Fruit fly (Drosophila melanogaster) whole organism, embryonic: ENCODE results near the gene Tis11.
A peak's percentile ranks its signal among the peaks of the same experiment; 100 is the strongest.

ENCODE experiments used
- CG10321 ChIP-seq: fragments of 200-800 bp; sonication (Bioruptor generic); IDR thresholded peaks from 2 replicates; pipeline ENCODE4 v1.3.6; 2022; ENCODE audit warnings: missing biosample characterization, missing genetic modification characterization
- CG11085 ChIP-seq: fragments of 200-800 bp; sonication (Bioruptor generic); IDR thresholded peaks from 2 replicates; pipeline ENCODE4 v1.3.6; 2022; ENCODE audit warnings: missing biosample characterization, missing genetic modification characterization
- CG11723 ChIP-seq: fragments of 200-800 bp; sonication (Bioruptor generic); optimal IDR thresholded peaks from 2 replicates; lab custom pipeline; 2017; ENCODE audit warnings: missing biosample characterization, mild to moderate bottlenecking, missing genetic modification characterization
- CG12104 ChIP-seq: fragments of 200-800 bp; sonication (Bioruptor generic); optimal IDR thresholded peaks from 3 replicates; lab custom pipeline; 2016; ENCODE audit warnings: missing biosample characterization, missing genetic modification characterization
- CG14441 ChIP-seq: fragments of 200-800 bp; sonication (Bioruptor generic); IDR thresholded peaks from 2 replicates; pipeline ENCODE4 v1.3.6; 2022; ENCODE audit warnings: missing biosample characterization, missing genetic modification characterization
- CG15601 ChIP-seq: fragments of 200-800 bp; sonication (Bioruptor generic); optimal IDR thresholded peaks from 3 replicates; lab custom pipeline; 2019; ENCODE audit warnings: missing biosample characterization, mild to moderate bottlenecking, missing genetic modification characterization, moderate library complexity
- CG17359 ChIP-seq: fragments of 200-800 bp; sonication (Bioruptor generic); optimal IDR thresholded peaks from 3 replicates; lab custom pipeline; 2018; ENCODE audit warnings: missing biosample characterization, mild to moderate bottlenecking, missing genetic modification characterization, moderate library complexity
- CG18262 ChIP-seq: fragments of 200-800 bp; optimal IDR thresholded peaks from 3 replicates; lab custom pipeline; 2019; ENCODE audit warnings: missing biosample characterization, mild to moderate bottlenecking, missing genetic modification characterization, moderate library complexity
- CG18619 ChIP-seq: fragments of 200-800 bp; sonication (Bioruptor generic); optimal IDR thresholded peaks from 3 replicates; lab custom pipeline; 2017; ENCODE audit warnings: missing biosample characterization, mild to moderate bottlenecking, missing genetic modification characterization
- CG18764 ChIP-seq: fragments of 200-800 bp; sonication (Bioruptor generic); optimal IDR thresholded peaks from 3 replicates; lab custom pipeline; 2016; ENCODE audit warnings: missing biosample characterization, missing genetic modification characterization
- CG2712 ChIP-seq: fragments of 200-800 bp; optimal IDR thresholded peaks from 3 replicates; lab custom pipeline; 2019; ENCODE audit warnings: missing biosample characterization, mild to moderate bottlenecking, missing genetic modification characterization, moderate library complexity
- CG4360 ChIP-seq: fragments of 200-800 bp; sonication (Bioruptor generic); IDR thresholded peaks from 2 replicates; pipeline ENCODE4 v1.3.6; 2022; ENCODE audit warnings: missing biosample characterization, missing genetic modification characterization
- CG6175 ChIP-seq: fragments of 200-800 bp; sonication (Bioruptor generic); IDR thresholded peaks from 3 replicates; pipeline ENCODE4 v1.3.6; 2022; ENCODE audit warnings: missing biosample characterization, missing genetic modification characterization
- CG7839 ChIP-seq: fragments of 200-800 bp; sonication (Bioruptor generic); optimal IDR thresholded peaks from 3 replicates; lab custom pipeline; 2018; ENCODE audit warnings: missing biosample characterization, mild to moderate bottlenecking, missing genetic modification characterization, moderate library complexity
- CG8478 ChIP-seq: fragments of >200 bp; optimal IDR thresholded peaks from 2 replicates; lab custom pipeline; 2018
- CG8924 ChIP-seq: fragments of 200-800 bp; optimal IDR thresholded peaks from 3 replicates; lab custom pipeline; 2019; ENCODE audit warnings: missing biosample characterization, mild to moderate bottlenecking, missing genetic modification characterization, moderate library complexity
- CG8944 ChIP-seq: fragments of 200-800 bp; sonication (Bioruptor generic); optimal IDR thresholded peaks from 3 replicates; lab custom pipeline; 2016; ENCODE audit warnings: missing biosample characterization, missing genetic modification characterization
- Camta ChIP-seq: fragments of 200-800 bp; sonication (Bioruptor generic); optimal IDR thresholded peaks from 2 replicates; lab custom pipeline; 2016; ENCODE audit warnings: missing biosample characterization, missing genetic modification characterization
- D ChIP-seq, 2 experiments: fragments of 200-800 bp in 1 of 2; fragments of >200 bp in 1 of 2; sonication (Bioruptor generic) in 1 of 2; optimal IDR thresholded peaks; 2 replicates in 1 of 2; 3 replicates in 1 of 2; lab custom pipeline; 2017; ENCODE audit warnings: mild to moderate bottlenecking in 1 of 2, missing biosample characterization in 1 of 2, missing genetic modification characterization in 1 of 2, missing genetic modification reagents in 1 of 2
- Drgx ChIP-seq: fragments of 200-800 bp; sonication (Bioruptor generic); IDR thresholded peaks from 2 replicates; pipeline ENCODE4 v1.3.6; 2022; ENCODE audit warnings: missing biosample characterization, missing genetic modification characterization
- Mad ChIP-seq: fragments of 200-800 bp; sonication (Bioruptor generic); optimal IDR thresholded peaks from 2 replicates; lab custom pipeline; 2016; ENCODE audit warnings: missing biosample characterization, missing genetic modification characterization
- Med ChIP-seq: fragments of 200-800 bp; sonication (Bioruptor generic); peaks from one replicate; lab custom pipeline; 2016; ENCODE audit warnings: missing biosample characterization, missing genetic modification characterization, mild to moderate bottlenecking, inconsistent platforms, moderate library complexity
- Mrtf ChIP-seq: fragments of 200-800 bp; sonication (Bioruptor generic); IDR thresholded peaks from 3 replicates; pipeline ENCODE4 v1.3.6; 2022; ENCODE audit warnings: missing biosample characterization, missing genetic modification characterization
- NC2α ChIP-seq: fragments of 200-800 bp; sonication (Bioruptor generic); optimal IDR thresholded peaks from 2 replicates; lab custom pipeline; 2016; ENCODE audit warnings: missing biosample characterization, missing genetic modification characterization
- Nf-YB ChIP-seq: fragments of 200-800 bp; sonication (Bioruptor generic); optimal IDR thresholded peaks from 3 replicates; lab custom pipeline; 2019; ENCODE audit warnings: missing biosample characterization, mild to moderate bottlenecking, missing genetic modification characterization, moderate library complexity
- Pdp1 ChIP-seq, 2 experiments: fragments of 200-800 bp; sonication (Bioruptor generic); optimal IDR thresholded peaks; 3 replicates each; lab custom pipeline; 2016; ENCODE audit warnings: missing biosample characterization in 2 of 2, missing genetic modification characterization in 2 of 2, mild to moderate bottlenecking in 1 of 2, moderate library complexity in 1 of 2
- Sox102F ChIP-seq: fragments of 200-800 bp; sonication (Bioruptor generic); optimal IDR thresholded peaks from 2 replicates; lab custom pipeline; 2018; ENCODE audit warnings: missing biosample characterization, mild to moderate bottlenecking, missing genetic modification characterization, moderate library complexity
- Ssrp ChIP-seq: fragments of 200-800 bp; sonication (Bioruptor generic); optimal IDR thresholded peaks from 2 replicates; lab custom pipeline; 2018; ENCODE audit warnings: missing biosample characterization, mild to moderate bottlenecking, missing genetic modification characterization, moderate library complexity
- Vsx1 ChIP-seq: fragments of 200-800 bp; sonication (Bioruptor generic); optimal IDR thresholded peaks from 2 replicates; lab custom pipeline; 2017; ENCODE audit warnings: missing biosample characterization, mild to moderate bottlenecking, missing genetic modification characterization, missing genetic modification reagents
- bigmax ChIP-seq: fragments of 200-800 bp; sonication (Bioruptor generic); optimal IDR thresholded peaks from 2 replicates; lab custom pipeline; 2018; ENCODE audit warnings: missing biosample characterization, mild to moderate bottlenecking, missing genetic modification characterization
- cas ChIP-seq: fragments of 200-800 bp; sonication (Bioruptor generic); IDR thresholded peaks from 2 replicates; pipeline ENCODE4 v1.3.6; 2022; ENCODE audit warnings: missing biosample characterization, missing genetic modification characterization
- cg ChIP-seq: fragments of 200-800 bp; sonication (Bioruptor generic); optimal IDR thresholded peaks from 3 replicates; lab custom pipeline; 2019; ENCODE audit warnings: missing biosample characterization, mild to moderate bottlenecking, missing genetic modification characterization, moderate library complexity
- da ChIP-seq: fragments of 200-800 bp; sonication (Bioruptor generic); optimal IDR thresholded peaks from 2 replicates; lab custom pipeline; 2016; ENCODE audit warnings: missing biosample characterization, missing genetic modification characterization
- dan ChIP-seq: fragments of 200-800 bp; sonication (Bioruptor generic); IDR thresholded peaks from 2 replicates; pipeline ENCODE4 v1.3.6; 2022; ENCODE audit warnings: missing biosample characterization, missing genetic modification characterization
- dati ChIP-seq: fragments of 200-800 bp; sonication (Bioruptor generic); IDR thresholded peaks from 2 replicates; pipeline ENCODE4 v1.3.6; 2022; ENCODE audit warnings: missing biosample characterization, missing genetic modification characterization
- dm ChIP-seq: fragments of 200-800 bp; sonication (Bioruptor generic); optimal IDR thresholded peaks from 3 replicates; lab custom pipeline; 2016; ENCODE audit warnings: missing biosample characterization, missing genetic modification characterization
- fru ChIP-seq: fragments of >200 bp; optimal IDR thresholded peaks from 2 replicates; lab custom pipeline; 2017
- ftz-f1 ChIP-seq: fragments of 200-800 bp; sonication (Bioruptor generic); optimal IDR thresholded peaks from 2 replicates; lab custom pipeline; 2016; ENCODE audit warnings: missing biosample characterization, missing genetic modification characterization
- gro ChIP-seq: fragments of 200-800 bp; sonication (Bioruptor generic); optimal IDR thresholded peaks from 2 replicates; lab custom pipeline; 2016; ENCODE audit warnings: missing biosample characterization, missing genetic modification characterization
- ind ChIP-seq: fragments of 200-800 bp; sonication (Bioruptor generic); optimal IDR thresholded peaks from 3 replicates; lab custom pipeline; 2016; ENCODE audit warnings: missing biosample characterization, missing genetic modification characterization
- lab ChIP-seq: fragments of 200-800 bp; sonication (Bioruptor generic); optimal IDR thresholded peaks from 3 replicates; lab custom pipeline; 2017; ENCODE audit warnings: missing biosample characterization, missing genetic modification characterization, mild to moderate bottlenecking, moderate library complexity, missing genetic modification reagents
- lola ChIP-seq, 3 experiments: fragments of >200 bp in 2 of 3; fragments of 200-800 bp in 1 of 3; sonication (Bioruptor generic) in 1 of 3; optimal IDR thresholded peaks; 2 replicates each; lab custom pipeline; 2017 to 2019; ENCODE audit warnings: missing biosample characterization in 3 of 3, missing genetic modification characterization in 3 of 3, mild to moderate bottlenecking in 1 of 3, moderate library complexity in 1 of 3
- lov ChIP-seq, 2 experiments: fragments of 200-800 bp in 1 of 2; fragments of >200 bp in 1 of 2; sonication (Bioruptor generic) in 1 of 2; IDR thresholded peaks in 1 of 2; optimal IDR thresholded peaks in 1 of 2; 2 replicates in 1 of 2; 3 replicates in 1 of 2; pipeline versions ENCODE4 v1.3.6 to Lab custom; 2017 to 2022; ENCODE audit warnings: missing biosample characterization in 1 of 2, missing genetic modification characterization in 1 of 2
- mld ChIP-seq: fragments of 200-800 bp; sonication (Bioruptor generic); IDR thresholded peaks from 3 replicates; pipeline ENCODE4 v1.3.6; 2022; ENCODE audit warnings: missing biosample characterization, missing genetic modification characterization; ENCODE audit not compliant: partially characterized antibody
- nerfin-1 ChIP-seq: fragments of 200-800 bp; sonication (Bioruptor generic); optimal IDR thresholded peaks from 3 replicates; lab custom pipeline; 2019; ENCODE audit warnings: missing biosample characterization, mild to moderate bottlenecking, missing genetic modification characterization, moderate library complexity
- psq ChIP-seq: fragments of 200-800 bp; sonication (Bioruptor generic); optimal IDR thresholded peaks from 2 replicates; lab custom pipeline; 2017; ENCODE audit warnings: missing biosample characterization, missing genetic modification characterization
- ranshi ChIP-seq: fragments of 200-800 bp; sonication (Bioruptor generic); IDR thresholded peaks from 2 replicates; pipeline ENCODE4 v1.3.6; 2022; ENCODE audit warnings: missing biosample characterization, missing genetic modification characterization
- tio ChIP-seq: fragments of 200-800 bp; sonication (Bioruptor generic); optimal IDR thresholded peaks from 2 replicates; lab custom pipeline; 2017; ENCODE audit warnings: missing biosample characterization, missing genetic modification characterization, inconsistent platforms
- vvl ChIP-seq: fragments of 200-800 bp; sonication (Bioruptor generic); IDR thresholded peaks from 2 replicates; pipeline ENCODE4 v1.3.6; 2022; ENCODE audit warnings: missing biosample characterization, missing genetic modification characterization
- wor ChIP-seq: fragments of 200-800 bp; sonication (Bioruptor generic); IDR thresholded peaks from 2 replicates; pipeline ENCODE4 v1.3.6; 2022; ENCODE audit warnings: missing biosample characterization, missing genetic modification characterization
- z ChIP-seq: fragments of 200-800 bp; sonication (Bioruptor generic); IDR thresholded peaks from 3 replicates; pipeline ENCODE4 v1.3.6; 2022; ENCODE audit warnings: missing biosample characterization, missing genetic modification characterization

Gene Tis11

DNA sequence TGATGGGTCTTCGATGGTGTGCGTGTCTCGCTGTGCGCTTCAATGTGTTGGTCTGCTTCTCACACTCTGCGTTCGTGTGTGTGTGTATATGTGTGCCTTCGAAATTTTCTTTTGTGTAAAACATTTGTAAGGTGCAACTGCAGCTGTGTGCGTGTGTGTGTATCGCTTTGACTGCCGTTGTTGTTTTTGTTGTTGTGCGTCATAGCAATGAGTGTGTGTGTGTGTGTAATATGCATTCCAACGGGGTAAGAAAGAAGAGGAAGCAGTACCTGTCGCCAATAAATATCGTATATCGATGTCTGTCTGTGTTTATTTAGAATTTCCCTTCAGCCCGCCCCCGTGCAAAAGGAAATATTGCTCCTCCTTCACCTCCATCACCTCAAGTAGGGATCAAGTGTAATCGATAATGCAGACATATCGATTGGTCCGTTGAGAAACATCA, 4.9 kb upstream of the Tis11 start (continued):
- no peak for TF ChIP-seq CG18619 (GFP tag; lab: Kevin White, UChicago)
- TF ChIP-seq lab (GFP tag; lab: Kevin White, UChicago): peak; percentile 16
- TF ChIP-seq Mad: no peak
- no peak for TF ChIP-seq CG18764 (GFP tag; lab: Kevin White, UChicago)
- peak; percentile 3 for TF ChIP-seq CG15601
- TF ChIP-seq CG17359 (tag; lab: Kevin White, UChicago): no peak
- TF ChIP-seq cg: peak; percentile 100
- TF ChIP-seq da (GFP tag; lab: Kevin White, UChicago): no peak
- no peak for TF ChIP-seq CG10321
- peak; percentile 83 for TF ChIP-seq Med (GFP tag; lab: Kevin White, UChicago)
- no peak for TF ChIP-seq gro (GFP tag; lab: Kevin White, UChicago)
- TF ChIP-seq NC2α (GFP tag; lab: Kevin White, UChicago): no peak
- TF ChIP-seq ftz-f1 (GFP tag; lab: Kevin White, UChicago): no peak
- TF ChIP-seq Mrtf (GFP tag; lab: Robert Waterston, UW): no peak
- no peak for TF ChIP-seq dm (GFP tag; lab: Kevin White, UChicago)
- TF ChIP-seq vvl (GFP tag; lab: Robert Waterston, UW): no peak
- no peak for TF ChIP-seq ranshi (GFP tag; lab: Robert Waterston, UW)
- no peak for TF ChIP-seq CG14441 (GFP tag; lab: Robert Waterston, UW)
- no peak for TF ChIP-seq Camta (GFP tag; lab: Kevin White, UChicago)
- no peak for TF ChIP-seq Ssrp
- peak; percentile 92 for TF ChIP-seq CG4360 (GFP tag; lab: Robert Waterston, UW)
- TF ChIP-seq CG8924 (tag; lab: Kevin White, UChicago): peak; percentile 59
- TF ChIP-seq lola (GFP tag; optimal IDR thresholded peaks at IDR 0.05; lab: Kevin White, UChicago): peak in 1 of 3 experiments; percentile 62
- TF ChIP-seq tio (GFP tag; lab: Kevin White, UChicago): no peak
- TF ChIP-seq lov (optimal IDR thresholded peaks at IDR 0.05; lab: Kevin White, UChicago): no peak
- TF ChIP-seq lov (GFP tag; IDR thresholded peaks at IDR 0.05; lab: Robert Waterston, UW): 0 out of 3 replicates have a peak, but pooled peaks have one; percentile 34
- no peak for TF ChIP-seq CG8944
- TF ChIP-seq CG18262: no peak
- peak; percentile 54 for TF ChIP-seq D (optimal IDR thresholded peaks at IDR 0.05; lab: Kevin White, UChicago)
- TF ChIP-seq D (GFP tag; optimal IDR thresholded peaks at IDR 0.05; lab: Kevin White, UChicago): no peak
- no peak for TF ChIP-seq wor (GFP tag; lab: Robert Waterston, UW)
- TF ChIP-seq CG11723 (GFP tag; lab: Kevin White, UChicago): no peak
- TF ChIP-seq CG7839 (tag; lab: Kevin White, UChicago): no peak
- no peak for TF ChIP-seq ind
- TF ChIP-seq Drgx (GFP tag; lab: Robert Waterston, UW): 0 out of 2 replicates have a peak, but pooled peaks have one; percentile 14
- TF ChIP-seq Vsx1: no peak
- no peak for TF ChIP-seq CG11085 (GFP tag; lab: Robert Waterston, UW)
- peak; percentile 19 for TF ChIP-seq psq (GFP tag; lab: Kevin White, UChicago)
- peak; percentile 74 for TF ChIP-seq nerfin-1 (tag; lab: Kevin White, UChicago)
- no peak for TF ChIP-seq bigmax (GFP tag; lab: Kevin White, UChicago)
- no peak for TF ChIP-seq dan (GFP tag; lab: Robert Waterston, UW)
- TF ChIP-seq CG12104 (GFP tag; lab: Kevin White, UChicago): no peak
- TF ChIP-seq Sox102F (GFP tag; lab: Kevin White, UChicago): no peak
- 0 out of 3 replicates have a peak, but pooled peaks have one; percentile 47 for TF ChIP-seq mld (GFP tag; lab: Robert Waterston, UW)
- no peak for TF ChIP-seq CG6175
- TF ChIP-seq dati (GFP tag; lab: Robert Waterston, UW): no peak
- TF ChIP-seq CG2712 (tag; lab: Kevin White, UChicago): peak; percentile 28
- no peak for TF ChIP-seq fru
- peak in 1 of 2 experiments; percentile 15 for TF ChIP-seq Pdp1 (GFP tag; optimal IDR thresholded peaks at IDR 0.05; lab: Kevin White, UChicago)
- no peak for TF ChIP-seq z (GFP tag; lab: Robert Waterston, UW)
- no peak for TF ChIP-seq cas (GFP tag; lab: Robert Waterston, UW)
- peak; percentile 98 for TF ChIP-seq CG8478
- no peak for TF ChIP-seq Nf-YB (GFP tag; lab: Kevin White, UChicago)
